Worm (Caenorhabditis elegans) whole organism, L4 larva: Measurements from ENCODE around the gene F11A5.16.

Source experiments
- F37D6.2 ChIP-seq: sonication (generic microtip); optimal IDR thresholded peaks from 2 replicates; lab custom pipeline; 2016; ENCODE audit warnings: mild to moderate bottlenecking, missing genetic modification characterization, missing compliant biosample characterization
- Y75B8A.6 ChIP-seq: fragments of 200-800 bp; sonication (Bioruptor generic); IDR thresholded peaks from 2 replicates; pipeline ENCODE4 v1.3.6; 2022; ENCODE audit warnings: missing genetic modification reagents, missing genetic modification characterization, missing compliant biosample characterization
- egl-27 ChIP-seq: sonication (generic microtip); optimal IDR thresholded peaks from 3 replicates; lab custom pipeline; 2017; ENCODE audit warnings: missing biosample characterization, missing genetic modification reagents, missing genetic modification characterization
- lin-13 ChIP-seq: fragments of 150-350 bp; optimal IDR thresholded peaks from 2 replicates; lab custom pipeline; 2014; ENCODE audit warnings: missing biosample characterization, missing genetic modification reagents, missing genetic modification characterization
- lin-39 ChIP-seq: fragments of 150-350 bp; optimal IDR thresholded peaks from 2 replicates; lab custom pipeline; 2014; ENCODE audit warnings: missing biosample characterization, missing genetic modification reagents, missing genetic modification characterization
- lsy-2 ChIP-seq, 2 experiments: fragments of 150-350 bp in 1 of 2; sonication (generic microtip) in 1 of 2; optimal IDR thresholded peaks; 2 replicates each; lab custom pipeline; 2014 to 2017; ENCODE audit warnings: missing biosample characterization in 2 of 2, missing genetic modification characterization in 2 of 2
- mdl-1 ChIP-seq, 2 experiments: fragments of 150-350 bp in 1 of 2; sonication (generic microtip) in 1 of 2; optimal IDR thresholded peaks; 2 replicates each; lab custom pipeline; 2014 to 2017; ENCODE audit warnings: missing biosample characterization in 2 of 2, missing genetic modification characterization in 2 of 2
- pha-4 ChIP-seq, 2 experiments: fragments of 150-350 bp in 1 of 2; fragments of 200-800 bp in 1 of 2; sonication (Bioruptor generic) in 1 of 2; IDR thresholded peaks in 1 of 2; optimal IDR thresholded peaks in 1 of 2; 2 replicates each; pipeline versions ENCODE4 v1.3.6 to Lab custom; 2014 to 2022; ENCODE audit warnings: missing genetic modification characterization in 2 of 2, missing genetic modification reagents in 2 of 2, missing biosample characterization in 1 of 2, missing compliant biosample characterization in 1 of 2
- pqm-1 ChIP-seq: sonication (generic microtip); optimal IDR thresholded peaks from 2 replicates; lab custom pipeline; 2017; ENCODE audit warnings: missing biosample characterization, missing genetic modification characterization

DNA sequence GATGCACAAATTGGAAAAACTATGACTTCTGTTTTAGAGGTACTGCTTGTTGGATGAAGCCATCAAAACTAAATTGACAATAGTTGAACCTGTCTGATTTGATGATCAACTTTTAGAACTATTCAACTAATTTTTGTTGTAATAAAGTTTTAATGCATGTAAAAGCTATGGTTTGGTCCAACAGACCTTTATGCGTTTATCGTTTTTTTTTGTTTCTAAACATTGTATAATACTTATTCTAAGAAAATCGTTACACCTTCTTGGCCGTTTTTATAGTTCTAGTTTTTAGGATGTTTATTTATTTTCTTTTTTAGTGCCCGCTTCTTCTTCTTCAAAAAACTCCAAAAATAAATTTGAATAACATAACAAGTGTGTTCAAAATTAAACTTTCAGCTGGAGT, 47.0 kb upstream of the F11A5.16 start, which contains the start of gene F10A3.12:
- no peak for TF ChIP-seq F37D6.2 (tag; lab: Kevin White, UChicago)
- TF ChIP-seq egl-27 (tag; lab: Kevin White, UChicago), result no peak
- no peak for TF ChIP-seq lsy-2 (tag; optimal IDR thresholded peaks at IDR 0.05; lab: Kevin White, UChicago)
- TF ChIP-seq mdl-1 (tag; optimal IDR thresholded peaks at IDR 0.05; lab: Kevin White, UChicago), result no peak
- no peak for TF ChIP-seq pha-4 (GFP tag; IDR thresholded peaks at IDR 0.05; lab: Robert Waterston, UW)
- no peak for TF ChIP-seq pha-4 (tag; optimal IDR thresholded peaks at IDR 0.05; lab: Kevin White, UChicago)
- no peak for TF ChIP-seq lin-39 (tag; lab: Kevin White, UChicago)
- TF ChIP-seq Y75B8A.6 (GFP tag; lab: Robert Waterston, UW), result no peak
- no peak for TF ChIP-seq lin-13 (GFP tag; lab: Kevin White, UChicago)
- no peak for TF ChIP-seq pqm-1 (tag; lab: Kevin White, UChicago)
